Fruit fly (Drosophila melanogaster) whole organism, embryonic: ENCODE measurements around the gene CG31924.

Source experiments
- Aef1 ChIP-seq: fragments of 200-800 bp; sonication (Bioruptor generic); IDR thresholded peaks from 3 replicates; pipeline ENCODE4 v1.3.6; 2022; ENCODE audit warnings: missing biosample characterization, missing genetic modification characterization
- Blimp-1 ChIP-seq: fragments of 200-800 bp; sonication (Bioruptor generic); optimal IDR thresholded peaks from 3 replicates; lab custom pipeline; 2018; ENCODE audit warnings: missing biosample characterization, missing genetic modification characterization, mild to moderate bottlenecking, moderate library complexity, missing genetic modification reagents
- CG10462 ChIP-seq: fragments of 200-800 bp; sonication (Bioruptor generic); optimal IDR thresholded peaks from 2 replicates; lab custom pipeline; 2016; ENCODE audit warnings: missing biosample characterization, missing genetic modification characterization
- CG10654 ChIP-seq: fragments of 200-800 bp; sonication (Bioruptor generic); optimal IDR thresholded peaks from 2 replicates; lab custom pipeline; 2016; ENCODE audit warnings: missing biosample characterization, missing genetic modification characterization
- CG10979 ChIP-seq: fragments of 200-800 bp; sonication (Bioruptor generic); optimal IDR thresholded peaks from 2 replicates; lab custom pipeline; 2018; ENCODE audit warnings: missing biosample characterization, mild to moderate bottlenecking, missing genetic modification characterization, moderate library complexity
- CG11504 ChIP-seq: fragments of 200-800 bp; sonication (Bioruptor generic); optimal IDR thresholded peaks from 3 replicates; lab custom pipeline; 2019; ENCODE audit warnings: missing biosample characterization, mild to moderate bottlenecking, missing genetic modification characterization, moderate library complexity
- CG14014 ChIP-seq: fragments of 200-800 bp; sonication (Bioruptor generic); IDR thresholded peaks from 2 replicates; pipeline ENCODE4 v1.3.6; 2022; ENCODE audit warnings: missing biosample characterization, missing genetic modification characterization
- CG16863 ChIP-seq: fragments of 200-800 bp; sonication (Bioruptor generic); optimal IDR thresholded peaks from 3 replicates; lab custom pipeline; 2016; ENCODE audit warnings: missing biosample characterization, missing genetic modification characterization
- CG17359 ChIP-seq: fragments of 200-800 bp; sonication (Bioruptor generic); optimal IDR thresholded peaks from 3 replicates; lab custom pipeline; 2018; ENCODE audit warnings: missing biosample characterization, mild to moderate bottlenecking, missing genetic modification characterization, moderate library complexity
- CG18599 ChIP-seq: fragments of 200-800 bp; sonication (Bioruptor generic); optimal IDR thresholded peaks from 3 replicates; lab custom pipeline; 2017; ENCODE audit warnings: missing biosample characterization, missing genetic modification characterization, mild to moderate bottlenecking, moderate library complexity, missing genetic modification reagents
- CG2120 ChIP-seq: fragments of 200-800 bp; sonication (Bioruptor generic); optimal IDR thresholded peaks from 3 replicates; lab custom pipeline; 2016; ENCODE audit warnings: missing biosample characterization, missing genetic modification characterization
- CG2678 ChIP-seq: fragments of 200-800 bp; sonication (Bioruptor generic); optimal IDR thresholded peaks from 3 replicates; lab custom pipeline; 2019; ENCODE audit warnings: missing biosample characterization, mild to moderate bottlenecking, missing genetic modification characterization, moderate library complexity
- CG2712 ChIP-seq: fragments of 200-800 bp; optimal IDR thresholded peaks from 3 replicates; lab custom pipeline; 2019; ENCODE audit warnings: missing biosample characterization, mild to moderate bottlenecking, missing genetic modification characterization, moderate library complexity
- CG31365 ChIP-seq: fragments of 200-800 bp; sonication (Bioruptor generic); optimal IDR thresholded peaks from 2 replicates; lab custom pipeline; 2018; ENCODE audit warnings: missing biosample characterization, mild to moderate bottlenecking, missing genetic modification characterization
- CG31441 ChIP-seq: fragments of 200-800 bp; sonication (Bioruptor generic); IDR thresholded peaks from 2 replicates; pipeline ENCODE4 v1.3.6; 2022; ENCODE audit warnings: missing biosample characterization, missing genetic modification characterization
- CG32772 ChIP-seq: fragments of 200-800 bp; sonication (Bioruptor generic); IDR thresholded peaks from 2 replicates; pipeline ENCODE4 v1.3.6; 2022; ENCODE audit warnings: missing biosample characterization, missing genetic modification characterization
- CG34376 ChIP-seq: fragments of 200-800 bp; sonication (Bioruptor generic); optimal IDR thresholded peaks from 2 replicates; lab custom pipeline; 2018; ENCODE audit warnings: missing biosample characterization, mild to moderate bottlenecking, missing genetic modification characterization
- CG5953 ChIP-seq: fragments of 200-800 bp; sonication (Bioruptor generic); IDR thresholded peaks from 2 replicates; pipeline ENCODE4 v1.3.6; 2022; ENCODE audit warnings: missing biosample characterization, missing genetic modification characterization
- CG6791 ChIP-seq: fragments of 200-800 bp; sonication (Bioruptor generic); IDR thresholded peaks from 3 replicates; pipeline ENCODE4 v1.3.6; 2022; ENCODE audit warnings: missing biosample characterization, missing genetic modification characterization; ENCODE audit not compliant: partially characterized antibody
- CG7839 ChIP-seq: fragments of 200-800 bp; sonication (Bioruptor generic); optimal IDR thresholded peaks from 3 replicates; lab custom pipeline; 2018; ENCODE audit warnings: missing biosample characterization, mild to moderate bottlenecking, missing genetic modification characterization, moderate library complexity
- CG7963 ChIP-seq: fragments of 200-800 bp; sonication (Bioruptor generic); IDR thresholded peaks from 3 replicates; pipeline ENCODE4 v1.3.6; 2022; ENCODE audit warnings: missing biosample characterization, missing genetic modification characterization; ENCODE audit not compliant: partially characterized antibody
- CG8388 ChIP-seq: fragments of 200-800 bp; sonication (Bioruptor generic); optimal IDR thresholded peaks from 2 replicates; lab custom pipeline; 2019; ENCODE audit warnings: missing biosample characterization, mild to moderate bottlenecking, missing genetic modification characterization, moderate library complexity
- Dip2 ChIP-seq: fragments of 200-800 bp; sonication (Bioruptor generic); IDR thresholded peaks from 2 replicates; pipeline ENCODE4 v1.3.6; 2022; ENCODE audit warnings: missing biosample characterization, missing genetic modification characterization
- Ets65A ChIP-seq: fragments of 200-800 bp; sonication (Bioruptor generic); peaks from one replicate; lab custom pipeline; 2016; ENCODE audit warnings: missing biosample characterization, missing genetic modification characterization
- HHEX ChIP-seq: fragments of 200-800 bp; sonication (Bioruptor generic); optimal IDR thresholded peaks from 3 replicates; lab custom pipeline; 2017; ENCODE audit warnings: missing biosample characterization, mild to moderate bottlenecking, missing genetic modification characterization, missing genetic modification reagents
- Hr51 ChIP-seq, 2 experiments: fragments of 200-800 bp; sonication (Bioruptor generic); optimal IDR thresholded peaks; 2 replicates in 1 of 2; 3 replicates in 1 of 2; lab custom pipeline; 2016 to 2018; ENCODE audit warnings: missing biosample characterization in 2 of 2, missing genetic modification characterization in 2 of 2, mild to moderate bottlenecking in 1 of 2, moderate library complexity in 1 of 2
- Meics ChIP-seq: fragments of 200-800 bp; sonication (Bioruptor generic); optimal IDR thresholded peaks from 2 replicates; lab custom pipeline; 2017; ENCODE audit warnings: missing biosample characterization, mild to moderate bottlenecking, missing genetic modification characterization
- Ptx1 ChIP-seq: fragments of 200-800 bp; sonication (Bioruptor generic); IDR thresholded peaks from 2 replicates; pipeline ENCODE4 v1.3.6; 2022; ENCODE audit warnings: missing biosample characterization, missing genetic modification characterization
- Xrp1 ChIP-seq: fragments of 200-800 bp; sonication (Bioruptor generic); IDR thresholded peaks from 2 replicates; pipeline ENCODE4 v1.3.6; 2022; ENCODE audit warnings: missing biosample characterization, missing genetic modification characterization
- ac ChIP-seq: fragments of 200-800 bp; sonication (Bioruptor generic); optimal IDR thresholded peaks from 3 replicates; lab custom pipeline; 2017; ENCODE audit warnings: missing biosample characterization, mild to moderate bottlenecking, missing genetic modification characterization
- ara ChIP-seq: fragments of 200-800 bp; sonication (Bioruptor generic); IDR thresholded peaks from 2 replicates; pipeline ENCODE4 v1.3.6; 2022; ENCODE audit warnings: missing biosample characterization, missing genetic modification characterization
- dmrt99B ChIP-seq: fragments of 200-800 bp; sonication (Bioruptor generic); optimal IDR thresholded peaks from 2 replicates; lab custom pipeline; 2018; ENCODE audit warnings: missing biosample characterization, mild to moderate bottlenecking, missing genetic modification characterization, moderate library complexity
- dysf ChIP-seq: fragments of 200-800 bp; sonication (Bioruptor generic); IDR thresholded peaks from 3 replicates; pipeline ENCODE4 v1.3.6; 2022; ENCODE audit warnings: missing biosample characterization, missing genetic modification characterization
- gem ChIP-seq: fragments of 200-800 bp; sonication (Bioruptor generic); optimal IDR thresholded peaks from 2 replicates; lab custom pipeline; 2019; ENCODE audit warnings: missing biosample characterization, mild to moderate bottlenecking, missing genetic modification characterization, moderate library complexity
- grau ChIP-seq: fragments of 200-800 bp; optimal IDR thresholded peaks from 3 replicates; lab custom pipeline; 2019; ENCODE audit warnings: missing biosample characterization, mild to moderate bottlenecking, missing genetic modification characterization, moderate library complexity
- hkb ChIP-seq, 2 experiments: fragments of 200-800 bp in 1 of 2; fragments of >200 bp in 1 of 2; sonication (Bioruptor generic) in 1 of 2; IDR thresholded peaks in 1 of 2; optimal IDR thresholded peaks in 1 of 2; 2 replicates each; pipeline versions ENCODE4 v1.3.6 to Lab custom; 2017 to 2022; ENCODE audit warnings: missing biosample characterization in 1 of 2, missing genetic modification characterization in 1 of 2
- lab ChIP-seq: fragments of 200-800 bp; sonication (Bioruptor generic); optimal IDR thresholded peaks from 3 replicates; lab custom pipeline; 2017; ENCODE audit warnings: missing biosample characterization, missing genetic modification characterization, mild to moderate bottlenecking, moderate library complexity, missing genetic modification reagents
- lmd ChIP-seq: fragments of 200-800 bp; sonication (Bioruptor generic); IDR thresholded peaks from 2 replicates; pipeline ENCODE4 v1.3.6; 2022; ENCODE audit warnings: missing biosample characterization, missing genetic modification characterization
- pfk ChIP-seq: fragments of 200-800 bp; sonication (Bioruptor generic); optimal IDR thresholded peaks from 2 replicates; lab custom pipeline; 2018; ENCODE audit warnings: missing biosample characterization, mild to moderate bottlenecking, missing genetic modification characterization, moderate library complexity
- prd ChIP-seq, 3 experiments: fragments of >200 bp in 2 of 3; fragments of 200-800 bp in 1 of 3; sonication (Bioruptor generic) in 1 of 3; optimal IDR thresholded peaks in 2 of 3; IDR thresholded peaks in 1 of 3; 2 replicates in 2 of 3; 3 replicates in 1 of 3; pipeline versions ENCODE4 v1.3.6 to Lab custom; 2017 to 2022; ENCODE audit warnings: missing biosample characterization in 1 of 3, missing genetic modification characterization in 1 of 3
- row ChIP-seq: fragments of 200-800 bp; sonication (Bioruptor generic); IDR thresholded peaks from 3 replicates; pipeline ENCODE4 v1.3.6; 2022; ENCODE audit warnings: missing biosample characterization, missing genetic modification characterization
- sens ChIP-seq: fragments of 200-800 bp; sonication (Bioruptor generic); peaks from one replicate; lab custom pipeline; 2016; ENCODE audit warnings: missing biosample characterization, missing genetic modification characterization
- seq ChIP-seq: fragments of 200-800 bp; sonication (Bioruptor generic); IDR thresholded peaks from 2 replicates; pipeline ENCODE4 v1.3.6; 2022; ENCODE audit warnings: missing biosample characterization, missing genetic modification characterization
- sisA ChIP-seq: fragments of 200-800 bp; sonication (Bioruptor generic); IDR thresholded peaks from 2 replicates; pipeline ENCODE4 v1.3.6; 2022; ENCODE audit warnings: missing biosample characterization, missing genetic modification characterization
- slbo ChIP-seq: fragments of 200-800 bp; sonication (Bioruptor generic); IDR thresholded peaks from 2 replicates; pipeline ENCODE4 v1.3.6; 2022; ENCODE audit warnings: missing biosample characterization, missing genetic modification characterization
- ssp ChIP-seq: fragments of 200-800 bp; sonication (Bioruptor generic); IDR thresholded peaks from 2 replicates; pipeline ENCODE4 v1.3.6; 2022; ENCODE audit warnings: missing biosample characterization, missing genetic modification characterization
- ttk ChIP-seq: fragments of 200-800 bp; sonication (Bioruptor generic); IDR thresholded peaks from 2 replicates; pipeline ENCODE4 v2.1.2; 2022; ENCODE audit warnings: missing biosample characterization, missing genetic modification characterization
- zfh2 ChIP-seq: fragments of 200-800 bp; sonication (Bioruptor generic); optimal IDR thresholded peaks from 2 replicates; lab custom pipeline; 2016; ENCODE audit warnings: missing biosample characterization, missing genetic modification characterization

Gene CG31924

DNA sequence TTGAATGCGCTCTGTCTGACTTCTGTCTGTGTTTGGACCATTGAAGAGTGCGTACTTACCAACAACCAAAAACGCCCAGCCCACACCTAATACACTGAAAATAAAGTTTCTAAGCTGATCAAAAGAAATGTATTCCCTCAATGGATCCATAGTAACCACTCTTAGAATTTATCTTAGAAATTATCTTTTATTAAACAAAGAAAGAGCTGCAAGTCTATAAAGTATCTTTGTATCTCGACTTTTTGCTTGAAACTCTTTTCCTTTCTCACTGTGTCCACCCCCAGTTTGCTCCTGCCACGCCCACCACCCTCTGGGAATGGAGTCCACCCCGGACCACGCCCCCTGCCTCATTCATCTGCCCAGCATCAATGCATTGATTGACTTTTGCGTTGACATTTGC is 22.9 kb upstream of the CG31924 start:
- TF ChIP-seq gem (tag; lab: Kevin White, UChicago) (peak; percentile 17), ac (GFP tag; lab: Kevin White, UChicago) (no peak), CG34376 (GFP tag; lab: Kevin White, UChicago) (no peak), Hr51 (GFP tag; optimal IDR thresholded peaks at IDR 0.05; lab: Kevin White, UChicago) (peak in 1 of 2 experiments; percentile 1), seq (GFP tag; lab: Robert Waterston, UW) (0 out of 2 replicates have a peak, but pooled peaks have one; percentile 31), hkb (optimal IDR thresholded peaks at IDR 0.05; lab: Kevin White, UChicago) (no peak), hkb (GFP tag; IDR thresholded peaks at IDR 0.05; lab: Robert Waterston, UW) (0 out of 2 replicates have a peak, but pooled peaks have one; percentile 13), ara (GFP tag; lab: Robert Waterston, UW) (0 out of 2 replicates have a peak, but pooled peaks have one; percentile 24), Meics (GFP tag; lab: Kevin White, UChicago) (no peak), pfk (GFP tag; lab: Kevin White, UChicago) (no peak), lmd (GFP tag; lab: Robert Waterston, UW) (0 out of 2 replicates have a peak, but pooled peaks have one; percentile 9), CG8388 (GFP tag; lab: Kevin White, UChicago) (peak; percentile 9), CG5953 (GFP tag; lab: Robert Waterston, UW) (no peak), zfh2 (GFP tag; lab: Kevin White, UChicago) (no peak), row (GFP tag; lab: Robert Waterston, UW) (peak; percentile 55), dmrt99B (tag; lab: Kevin White, UChicago) (peak; percentile 12), CG7839 (tag; lab: Kevin White, UChicago) (peak; percentile 32), dysf (GFP tag; lab: Robert Waterston, UW) (peak; percentile 35; the same call in 2 of the 3 replicates), ttk (peak; percentile 28; the same call in 1 of the 2 replicates), CG32772 (GFP tag; lab: Robert Waterston, UW) (0 out of 2 replicates have a peak, but pooled peaks have one; percentile 12), CG11504 (tag; lab: Kevin White, UChicago) (peak; percentile 36), CG31441 (GFP tag; lab: Robert Waterston, UW) (0 out of 2 replicates have a peak, but pooled peaks have one; percentile 10), grau (tag; lab: Kevin White, UChicago) (peak; percentile 14), lab (peak; percentile 19), CG2120 (GFP tag; lab: Kevin White, UChicago) (peak; percentile 2), HHEX (no peak), CG14014 (GFP tag; lab: Robert Waterston, UW) (0 out of 2 replicates have a peak, but pooled peaks have one; percentile 14), Blimp-1 (GFP tag; lab: Kevin White, UChicago) (peak; percentile 21), slbo (GFP tag; lab: Robert Waterston, UW) (peak; percentile 34; the same call in 1 of the 2 replicates), CG17359 (tag; lab: Kevin White, UChicago) (peak; percentile 15), CG31365 (tag; lab: Kevin White, UChicago) (no peak), CG2678 (tag; lab: Kevin White, UChicago) (peak; percentile 36), Dip2 (GFP tag; lab: Robert Waterston, UW) (no peak), Xrp1 (GFP tag; lab: Robert Waterston, UW) (0 out of 2 replicates have a peak, but pooled peaks have one; percentile 6), CG16863 (no peak), Aef1 (GFP tag; lab: Robert Waterston, UW) (peak; percentile 22; the same call in 1 of the 3 replicates), Ptx1 (peak; percentile 35; the same call in 1 of the 2 replicates), CG6791 (GFP tag; lab: Robert Waterston, UW) (no peak), CG7963 (GFP tag; lab: Robert Waterston, UW) (no peak), CG18599 (GFP tag; lab: Kevin White, UChicago) (peak; percentile 28), Ets65A (GFP tag; lab: Kevin White, UChicago) (no peak), ssp (GFP tag; lab: Robert Waterston, UW) (0 out of 2 replicates have a peak, but pooled peaks have one; percentile 36), sens (GFP tag; lab: Kevin White, UChicago) (peak; percentile 64), sisA (GFP tag; lab: Robert Waterston, UW) (peak; percentile 7; the same call in 1 of the 2 replicates), CG10462 (GFP tag; lab: Kevin White, UChicago) (no peak), CG10979 (peak; percentile 3), prd (optimal IDR thresholded peaks at IDR 0.05; lab: Kevin White, UChicago) (no peak), prd (GFP tag; IDR thresholded peaks at IDR 0.05; lab: Robert Waterston, UW) (peak; percentile 7; the same call in 1 of the 3 replicates), CG10654 (no peak), CG2712 (tag; lab: Kevin White, UChicago) (peak; percentile 26)
